Worm (Caenorhabditis elegans): Measurements from ENCODE around the gene srx-66.

srx-66 gene

DNA sequence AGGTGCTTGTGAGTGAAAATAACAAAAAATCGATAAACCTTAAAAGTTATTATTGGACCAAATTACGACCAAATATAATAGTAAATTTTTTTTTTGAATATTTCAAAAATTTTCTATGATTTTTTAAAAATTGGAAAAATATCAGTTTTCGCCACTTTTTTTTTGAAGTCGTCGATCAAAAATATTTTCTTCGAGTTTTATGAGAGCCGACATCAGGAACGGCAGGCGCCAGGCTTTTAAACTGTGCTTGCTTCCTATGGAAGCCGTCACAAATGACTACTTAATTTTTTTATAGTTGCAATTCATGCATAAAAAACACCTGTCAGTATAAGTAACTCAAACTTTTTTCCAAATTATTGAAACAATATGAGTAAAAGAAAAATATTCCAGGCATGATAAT lies 16.0 kb upstream of the srx-66 start:
- TF ChIP-seq hnd-1 (tag; optimal IDR thresholded peaks at IDR 0.05) (no peak), ama-1 (optimal IDR thresholded peaks at IDR 0.05) (no peak), flt-1 (GFP tag; IDR thresholded peaks at IDR 0.05) (no peak), pes-1 (GFP tag; IDR thresholded peaks at IDR 0.05) (no peak), B0310.2 (tag; optimal IDR thresholded peaks at IDR 0.05) (no peak), ets-7 (tag; optimal IDR thresholded peaks at IDR 0.05) (no peak), tra-4 (tag; optimal IDR thresholded peaks at IDR 0.05) (no peak), ceh-13 (GFP tag; optimal IDR thresholded peaks at IDR 0.05) (no peak), tbx-11 (GFP tag; IDR thresholded peaks at IDR 0.05) (no peak), ceh-36 (tag; optimal IDR thresholded peaks at IDR 0.05) (no peak), sea-1 (GFP tag; conservative IDR thresholded peaks at IDR 0.05) (no peak), hmbx-1 (tag; optimal IDR thresholded peaks at IDR 0.05) (no peak), aly-1 (tag; optimal IDR thresholded peaks at IDR 0.05) (no peak), tbx-37 (GFP tag; conservative IDR thresholded peaks at IDR 0.05) (no peak)

DNA sequence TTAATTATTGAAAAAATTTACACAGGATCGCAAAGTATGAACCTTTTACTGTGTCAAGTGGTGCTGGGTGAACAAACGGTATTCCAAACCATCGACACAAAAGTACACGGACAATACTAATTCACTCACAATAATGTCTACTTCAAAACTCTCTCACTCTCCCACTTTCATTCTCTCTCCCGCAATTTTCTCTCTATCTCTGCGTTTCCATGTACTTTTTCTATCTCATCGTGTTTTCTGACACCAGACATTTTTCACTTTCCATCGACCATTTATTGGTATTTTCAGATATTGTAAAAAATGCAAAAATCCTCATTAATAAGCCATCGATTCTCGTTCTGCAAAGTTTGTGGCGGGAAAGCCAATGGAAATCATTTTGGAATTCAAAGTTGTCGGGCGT lies 13.5 kb upstream of the srx-66 start, which contains the start of gene nhr-156:
nhr-156 (plus strand) TSS at position 266 of the 400 bp plus-strand sequence.
- TF ChIP-seq F13C5.2 (tag; optimal IDR thresholded peaks at IDR 0.05) (no peak), hnd-1 (tag; optimal IDR thresholded peaks at IDR 0.05) (no peak), tra-4 (tag; optimal IDR thresholded peaks at IDR 0.05) (no peak), scrt-1 (GFP tag; IDR thresholded peaks at IDR 0.05) (no peak), B0310.2 (tag; optimal IDR thresholded peaks at IDR 0.05) (no peak), aly-1 (tag; optimal IDR thresholded peaks at IDR 0.05) (no peak), pes-1 (GFP tag; IDR thresholded peaks at IDR 0.05) (no peak), ama-1 (optimal IDR thresholded peaks at IDR 0.05) (no peak), sea-1 (GFP tag; conservative IDR thresholded peaks at IDR 0.05) (no peak), ceh-13 (GFP tag; optimal IDR thresholded peaks at IDR 0.05) (no peak), ets-7 (tag; optimal IDR thresholded peaks at IDR 0.05) (no peak)

DNA sequence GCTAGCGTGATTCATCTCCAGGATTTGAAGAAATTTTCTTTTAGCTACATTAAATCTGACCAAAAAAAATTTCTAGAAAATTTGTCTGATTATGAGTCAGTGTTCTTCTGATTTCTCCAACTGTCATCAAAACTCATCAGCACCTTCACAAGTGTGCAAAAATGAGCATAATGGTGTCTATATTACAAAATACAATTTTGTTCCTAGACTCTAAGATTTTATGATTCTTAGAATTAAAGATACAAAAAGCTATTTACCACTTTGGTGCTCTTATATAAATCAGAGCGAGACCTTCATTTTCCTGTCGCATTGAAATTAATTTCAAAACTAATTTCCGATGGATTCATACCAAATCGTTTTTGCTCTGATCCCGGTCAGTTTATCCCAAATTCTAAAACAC lies 6.9 kb upstream of the srx-66 start, which contains the start of gene srx-68:
srx-68 (plus strand) TSS at position 301 of the 400 bp plus-strand sequence.
- TF ChIP-seq flt-1 (GFP tag; IDR thresholded peaks at IDR 0.05) (no peak), scrt-1 (GFP tag; IDR thresholded peaks at IDR 0.05) (no peak)

DNA sequence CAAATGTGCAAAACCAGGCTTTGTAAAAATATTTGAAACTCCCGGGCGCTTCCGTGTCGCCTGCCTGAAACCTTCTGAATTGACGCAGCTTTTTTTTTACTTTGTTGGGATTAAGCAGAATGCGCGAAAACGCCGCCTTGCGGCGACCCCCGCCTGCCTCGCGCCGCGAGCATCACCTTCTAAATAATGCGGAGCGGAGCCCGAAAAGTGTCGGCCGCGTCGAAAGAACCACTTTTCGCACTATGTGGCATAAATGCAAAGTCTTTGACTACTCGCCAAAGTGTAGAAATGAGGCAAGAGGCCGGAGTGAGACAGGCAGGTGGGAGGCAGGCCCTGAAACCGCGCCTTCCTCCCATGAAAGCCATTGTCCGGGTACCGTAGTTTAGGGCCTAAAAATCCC lies 6.3 kb upstream of the srx-66 start:
- TF ChIP-seq tbx-37 (GFP tag; conservative IDR thresholded peaks at IDR 0.05) (no peak), flt-1 (GFP tag; IDR thresholded peaks at IDR 0.05) (no peak), tbx-11 (GFP tag; IDR thresholded peaks at IDR 0.05) (no peak), scrt-1 (GFP tag; IDR thresholded peaks at IDR 0.05) (no peak), hnd-1 (tag; optimal IDR thresholded peaks at IDR 0.05) (no peak), pes-1 (GFP tag; IDR thresholded peaks at IDR 0.05) (no peak), F13C5.2 (tag; optimal IDR thresholded peaks at IDR 0.05) (no peak), B0310.2 (tag; optimal IDR thresholded peaks at IDR 0.05) (no peak), sea-1 (GFP tag; conservative IDR thresholded peaks at IDR 0.05) (no peak), hmbx-1 (tag; optimal IDR thresholded peaks at IDR 0.05) (no peak), ceh-36 (tag; optimal IDR thresholded peaks at IDR 0.05) (no peak), hmg-4 (GFP tag; optimal IDR thresholded peaks at IDR 0.05) (no peak), tra-4 (tag; optimal IDR thresholded peaks at IDR 0.05) (no peak), ceh-13 (GFP tag; optimal IDR thresholded peaks at IDR 0.05) (no peak), aly-1 (tag; optimal IDR thresholded peaks at IDR 0.05) (no peak), ets-7 (tag; optimal IDR thresholded peaks at IDR 0.05) (no peak), ama-1 (optimal IDR thresholded peaks at IDR 0.05) (no peak)

DNA sequence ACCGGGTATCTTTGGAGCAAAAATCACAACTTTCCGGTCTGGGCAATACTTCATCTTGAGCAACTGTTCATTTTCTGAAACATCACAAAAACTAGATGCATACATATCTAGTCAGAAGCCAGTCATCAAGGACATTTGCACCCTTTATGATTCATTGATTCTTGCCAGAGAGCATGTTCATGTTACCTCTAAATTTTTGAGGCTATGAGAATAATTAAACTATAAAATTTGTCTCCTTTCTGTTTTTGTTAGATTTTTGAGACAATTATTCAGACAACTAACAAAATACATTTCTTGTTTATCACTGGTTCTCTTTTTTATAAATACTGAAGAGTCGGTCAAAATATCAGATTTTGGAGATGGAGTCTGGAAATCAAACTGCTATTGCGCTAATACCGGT lies 2.9 kb upstream of the srx-66 start, which contains the start of gene srx-67:
srx-67 (plus strand) TSS at position 301 of the 400 bp plus-strand sequence.
- TF ChIP-seq flt-1 (GFP tag; IDR thresholded peaks at IDR 0.05) = no peak
- TF ChIP-seq hnd-1 (tag; optimal IDR thresholded peaks at IDR 0.05) = no peak
- TF ChIP-seq F13C5.2 (tag; optimal IDR thresholded peaks at IDR 0.05) = no peak
- no peak for TF ChIP-seq hmbx-1 (tag; optimal IDR thresholded peaks at IDR 0.05)
- no peak for TF ChIP-seq hmg-4 (GFP tag; optimal IDR thresholded peaks at IDR 0.05)
- TF ChIP-seq tbx-11 (GFP tag; IDR thresholded peaks at IDR 0.05) = no peak
- TF ChIP-seq scrt-1 (GFP tag; IDR thresholded peaks at IDR 0.05) = no peak
- no peak for TF ChIP-seq pes-1 (GFP tag; IDR thresholded peaks at IDR 0.05)
- no peak for TF ChIP-seq tra-4 (tag; optimal IDR thresholded peaks at IDR 0.05)
- no peak for TF ChIP-seq B0310.2 (tag; optimal IDR thresholded peaks at IDR 0.05)
- no peak for TF ChIP-seq sea-1 (GFP tag; conservative IDR thresholded peaks at IDR 0.05)
- TF ChIP-seq ceh-36 (tag; optimal IDR thresholded peaks at IDR 0.05) = no peak
- no peak for TF ChIP-seq ama-1 (optimal IDR thresholded peaks at IDR 0.05)
- TF ChIP-seq tbx-37 (GFP tag; conservative IDR thresholded peaks at IDR 0.05) = no peak
- no peak for TF ChIP-seq ceh-13 (GFP tag; optimal IDR thresholded peaks at IDR 0.05)
- no peak for TF ChIP-seq aly-1 (tag; optimal IDR thresholded peaks at IDR 0.05)

DNA sequence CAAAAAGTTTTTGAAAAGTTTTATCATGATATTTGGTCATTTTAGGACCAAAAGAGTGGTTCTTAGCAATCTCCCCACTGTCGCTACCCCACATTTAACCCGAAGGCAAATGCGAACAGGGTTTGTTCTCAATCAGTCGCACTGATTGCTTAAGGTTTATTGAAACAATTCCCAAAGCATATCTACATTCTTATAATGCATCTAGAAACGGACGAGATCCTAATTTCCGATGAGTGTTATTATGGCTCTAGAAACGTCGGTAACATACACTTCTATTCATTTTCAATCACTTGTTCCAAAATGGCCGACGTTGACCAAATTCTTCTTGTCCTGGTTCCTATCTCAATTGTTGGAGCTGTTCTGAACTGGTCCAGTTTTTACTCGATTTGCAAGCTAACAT lies 2.2 kb downstream of the srx-66 start, which contains the start of gene srx-65:
srx-65 (plus strand) TSS at position 301 of the 400 bp plus-strand sequence.
- TF ChIP-seq hmbx-1 (tag; optimal IDR thresholded peaks at IDR 0.05) (no peak), flt-1 (GFP tag; IDR thresholded peaks at IDR 0.05) (no peak), B0310.2 (tag; optimal IDR thresholded peaks at IDR 0.05) (no peak), ama-1 (optimal IDR thresholded peaks at IDR 0.05) (no peak), ceh-36 (tag; optimal IDR thresholded peaks at IDR 0.05) (no peak), tbx-37 (GFP tag; conservative IDR thresholded peaks at IDR 0.05) (no peak), F13C5.2 (tag; optimal IDR thresholded peaks at IDR 0.05) (no peak), tbx-11 (GFP tag; IDR thresholded peaks at IDR 0.05) (no peak), ets-7 (tag; optimal IDR thresholded peaks at IDR 0.05) (no peak), tra-4 (tag; optimal IDR thresholded peaks at IDR 0.05) (no peak), sea-1 (GFP tag; conservative IDR thresholded peaks at IDR 0.05) (no peak), scrt-1 (GFP tag; IDR thresholded peaks at IDR 0.05) (no peak), hmg-4 (GFP tag; optimal IDR thresholded peaks at IDR 0.05) (no peak), aly-1 (tag; optimal IDR thresholded peaks at IDR 0.05) (no peak), pes-1 (GFP tag; IDR thresholded peaks at IDR 0.05) (no peak), hnd-1 (tag; optimal IDR thresholded peaks at IDR 0.05) (no peak), ceh-13 (GFP tag; optimal IDR thresholded peaks at IDR 0.05) (no peak)

DNA sequence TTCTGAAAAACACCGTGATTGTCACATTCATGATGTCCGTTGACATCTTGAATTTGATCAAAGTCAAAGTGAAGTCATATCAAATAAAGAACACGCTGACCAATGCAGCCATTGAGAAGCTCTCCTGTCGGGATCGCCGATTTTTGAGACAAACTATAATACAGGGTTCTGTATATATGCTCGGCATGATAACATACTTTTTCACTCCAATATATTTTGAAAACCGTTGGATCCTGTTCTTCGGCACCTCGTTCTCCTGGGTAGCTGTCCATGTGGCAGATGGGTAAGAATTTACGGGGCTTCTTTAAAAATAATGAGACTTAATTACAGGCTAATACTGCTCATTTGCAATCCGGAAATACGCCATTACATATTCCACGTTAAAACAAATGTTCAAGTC lies 3.2 kb downstream of the srx-66 start:
- TF ChIP-seq ceh-36 (tag; optimal IDR thresholded peaks at IDR 0.05) = no peak
- TF ChIP-seq tra-4 (tag; optimal IDR thresholded peaks at IDR 0.05) = no peak
- no peak for TF ChIP-seq B0310.2 (tag; optimal IDR thresholded peaks at IDR 0.05)
- no peak for TF ChIP-seq F13C5.2 (tag; optimal IDR thresholded peaks at IDR 0.05)
- TF ChIP-seq hnd-1 (tag; optimal IDR thresholded peaks at IDR 0.05) = no peak
- no peak for TF ChIP-seq sea-1 (GFP tag; conservative IDR thresholded peaks at IDR 0.05)
- TF ChIP-seq pes-1 (GFP tag; IDR thresholded peaks at IDR 0.05) = no peak
- TF ChIP-seq flt-1 (GFP tag; IDR thresholded peaks at IDR 0.05) = no peak
- no peak for TF ChIP-seq aly-1 (tag; optimal IDR thresholded peaks at IDR 0.05)
- TF ChIP-seq hmg-4 (GFP tag; optimal IDR thresholded peaks at IDR 0.05) = no peak
- TF ChIP-seq hmbx-1 (tag; optimal IDR thresholded peaks at IDR 0.05) = no peak
- TF ChIP-seq ama-1 (optimal IDR thresholded peaks at IDR 0.05) = no peak
- no peak for TF ChIP-seq tbx-11 (GFP tag; IDR thresholded peaks at IDR 0.05)

Measured in whole organism, early embryonic.